Worm (Caenorhabditis elegans) whole organism, L3 larva: ENCODE data around the gene cyn-9.

Source experiments
- R02D3.7 ChIP-seq: fragments of 150-350 bp; optimal IDR thresholded peaks from 2 replicates; lab custom pipeline; 2014; ENCODE audit warnings: missing biosample characterization, missing genetic modification characterization
- elt-2 ChIP-seq: sonication (generic microtip); optimal IDR thresholded peaks from 2 replicates; lab custom pipeline; 2016; ENCODE audit warnings: missing genetic modification reagents, mild to moderate bottlenecking, missing genetic modification characterization, missing compliant biosample characterization
- fos-1 ChIP-seq: fragments of 150-350 bp; optimal IDR thresholded peaks from 2 replicates; lab custom pipeline; 2014; ENCODE audit warnings: missing biosample characterization, missing genetic modification characterization
- nhr-11 ChIP-seq: fragments of 150-350 bp; optimal IDR thresholded peaks from 2 replicates; lab custom pipeline; 2014; ENCODE audit warnings: missing biosample characterization, missing genetic modification characterization
- nhr-12 ChIP-seq: fragments of 150-350 bp; optimal IDR thresholded peaks from 2 replicates; lab custom pipeline; 2014; ENCODE audit warnings: missing biosample characterization, missing genetic modification characterization
- nhr-25 ChIP-seq: sonication (generic microtip); optimal IDR thresholded peaks from 2 replicates; lab custom pipeline; 2017; ENCODE audit warnings: missing biosample characterization, missing genetic modification characterization
- nhr-76 ChIP-seq: fragments of 150-350 bp; sonication (generic microtip); optimal IDR thresholded peaks from 5 replicates; lab custom pipeline; 2014; ENCODE audit warnings: missing biosample characterization, missing genetic modification characterization
- nhr-77 ChIP-seq: fragments of 150-350 bp; optimal IDR thresholded peaks from 2 replicates; lab custom pipeline; 2014; ENCODE audit warnings: missing biosample characterization, missing genetic modification characterization
- snpc-4 ChIP-seq: fragments of 150-350 bp; optimal IDR thresholded peaks from 2 replicates; lab custom pipeline; 2014; ENCODE audit warnings: missing biosample characterization, missing genetic modification characterization
- unc-62 ChIP-seq: fragments of 150-350 bp; sonication (generic microtip); optimal IDR thresholded peaks from 4 replicates; lab custom pipeline; 2014; ENCODE audit warnings: missing biosample characterization, missing genetic modification reagents, missing genetic modification characterization

DNA sequence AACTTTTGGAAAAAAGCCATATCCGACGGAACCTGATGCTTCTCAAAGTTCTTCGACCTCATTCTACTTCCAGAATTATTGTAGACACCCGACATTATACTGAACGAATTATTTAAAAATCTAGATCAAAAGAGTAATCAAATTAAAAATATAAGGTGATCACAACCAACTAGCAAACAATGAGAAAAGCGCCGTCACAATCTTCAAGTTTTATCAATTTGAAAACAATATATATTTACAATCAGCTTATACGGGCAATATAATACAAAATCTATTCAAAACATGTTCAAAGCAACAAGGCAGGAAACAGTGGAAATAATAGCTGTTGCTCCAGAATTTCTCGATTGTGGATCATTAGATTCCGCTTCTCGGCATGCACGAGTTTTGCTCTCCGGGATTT lies 25.4 kb upstream of the cyn-9 start, which contains the start of gene C14B1.12:
- TF ChIP-seq snpc-4 (no peak), nhr-25 (no peak), elt-2 (tag; lab: Kevin White, UChicago) (no peak), nhr-77 (no peak), R02D3.7 (tag; lab: Kevin White, UChicago) (no peak), unc-62 (GFP tag; lab: Kevin White, UChicago) (no peak), fos-1 (tag; lab: Kevin White, UChicago) (no peak), nhr-11 (tag; lab: Kevin White, UChicago) (no peak), nhr-12 (tag; lab: Kevin White, UChicago) (no peak), nhr-76 (tag; lab: Kevin White, UChicago) (no peak)
